Worm (Caenorhabditis elegans): ENCODE results near the gene sao-1.

The sao-1 gene

DNA sequence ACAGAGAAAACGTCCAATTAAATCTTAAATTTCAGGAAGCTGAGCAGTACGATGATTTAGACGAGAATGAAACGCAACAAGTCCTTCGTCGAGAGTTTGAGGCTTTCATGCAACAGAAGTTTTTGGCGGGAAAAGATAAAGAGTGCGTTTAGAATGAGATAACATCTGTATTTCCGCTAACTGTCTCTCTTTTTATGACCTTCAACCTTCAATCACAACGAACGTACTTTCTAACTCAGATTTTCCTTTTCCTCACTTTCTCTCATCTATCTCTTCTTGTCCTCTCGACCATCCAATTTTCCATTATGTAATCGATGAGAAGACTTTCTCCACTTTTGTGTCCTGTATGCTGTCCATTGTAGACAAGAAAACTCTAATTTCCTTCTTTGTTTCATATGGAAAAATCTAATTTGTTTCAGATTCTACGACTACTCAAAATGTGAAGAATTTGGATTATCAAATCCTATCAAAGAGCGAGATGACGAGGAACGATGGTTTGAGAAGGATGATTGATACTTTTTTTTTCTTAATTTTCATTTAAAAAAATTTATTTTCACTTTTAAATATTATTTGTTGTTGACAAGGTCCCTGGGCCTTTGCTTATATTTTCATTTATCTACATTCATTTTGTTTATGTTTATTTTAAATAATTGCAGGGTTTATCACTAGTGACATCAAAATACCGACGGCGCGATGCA, at the start of gene sao-1:
Gene sao-1 (plus strand): TSS at position 648 of the 698 bp plus-strand sequence.
- TF ChIP-seq nhr-12 (tag; optimal IDR thresholded peaks at IDR 0.05) (no peak), nhr-2 (tag; optimal IDR thresholded peaks at IDR 0.05) (no peak), M03D4.4 (tag; optimal IDR thresholded peaks at IDR 0.05) (no peak), unc-120 (tag; optimal IDR thresholded peaks at IDR 0.05; ENCODE audit: poor library complexity, severe bottlenecking) (no peak), elt-1 (tag; optimal IDR thresholded peaks at IDR 0.05; ENCODE audit: borderline replicate concordance, insufficient read depth) (peak; percentile 80), bed-3 (GFP tag; optimal IDR thresholded peaks at IDR 0.05) (no peak), lsy-2 (tag; optimal IDR thresholded peaks at IDR 0.05) (no peak), blmp-1 (tag; optimal IDR thresholded peaks at IDR 0.05) (peak; percentile 79), unc-39 (tag; optimal IDR thresholded peaks at IDR 0.05) (no peak), lin-32 (GFP tag; optimal IDR thresholded peaks at IDR 0.05) (no peak)

DNA sequence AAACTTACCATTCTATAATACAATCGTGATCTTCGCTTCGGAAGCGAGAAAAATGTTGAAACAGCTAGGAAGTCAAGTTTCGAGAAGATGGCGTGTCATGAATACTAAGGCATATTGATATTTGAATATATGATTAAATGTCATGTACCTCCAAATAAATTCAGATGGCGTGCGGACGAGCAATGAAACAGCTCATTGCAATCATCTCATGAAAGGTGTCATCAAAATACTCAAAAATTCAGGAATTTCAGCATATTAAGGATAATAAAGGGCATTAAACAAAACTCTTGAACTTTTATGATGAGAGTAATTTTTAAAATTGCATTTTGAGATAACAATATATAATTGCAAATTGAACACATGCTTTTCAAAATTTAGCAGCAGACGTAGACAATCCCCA, 48.3 kb upstream of the sao-1 start, which contains the start of gene gcy-32:
Gene gcy-32 (minus strand): TSS at position 101 of the 400 bp plus-strand sequence.
- TF ChIP-seq lin-13 (tag; optimal IDR thresholded peaks at IDR 0.05) = no peak

DNA sequence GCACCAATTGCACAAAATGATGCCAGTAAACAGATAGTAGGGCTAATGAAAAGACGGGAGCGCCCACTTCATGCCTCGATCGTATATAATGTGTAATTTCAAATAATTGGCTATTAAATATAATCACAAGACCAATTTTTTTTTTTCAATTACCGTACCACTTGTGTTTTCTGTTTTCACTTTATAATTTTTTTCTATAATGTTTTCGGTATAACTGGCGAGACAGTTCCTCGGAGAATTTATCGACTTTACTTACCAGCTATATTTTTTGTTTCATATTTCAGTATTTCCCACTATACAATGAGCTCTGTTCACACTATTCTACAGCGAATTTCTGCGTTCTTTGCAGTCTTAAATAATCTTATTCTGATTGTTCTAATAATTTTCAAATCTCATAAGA, 47.5 kb upstream of the sao-1 start, which contains the start of gene str-252:
Gene str-252 (plus strand): TSS at position 301 of the 400 bp plus-strand sequence.
- TF ChIP-seq ztf-11 (tag; optimal IDR thresholded peaks at IDR 0.05) = no peak
- no peak for TF ChIP-seq elt-3 (tag; optimal IDR thresholded peaks at IDR 0.05)
- TF ChIP-seq blmp-1 (tag; optimal IDR thresholded peaks at IDR 0.05) = no peak
- no peak for TF ChIP-seq unc-39 (tag; optimal IDR thresholded peaks at IDR 0.05)
- no peak for TF ChIP-seq mep-1 (tag; optimal IDR thresholded peaks at IDR 0.05)
- no peak for TF ChIP-seq nhr-2 (tag; optimal IDR thresholded peaks at IDR 0.05)
- no peak for TF ChIP-seq tbx-8 (GFP tag; optimal IDR thresholded peaks at IDR 0.05)
- TF ChIP-seq nhr-28 (tag; optimal IDR thresholded peaks at IDR 0.05) = no peak
- TF ChIP-seq bed-3 (GFP tag; optimal IDR thresholded peaks at IDR 0.05) = no peak
- TF ChIP-seq ces-1 (GFP tag; optimal IDR thresholded peaks at IDR 0.05) = no peak
- no peak for TF ChIP-seq M03D4.4 (tag; optimal IDR thresholded peaks at IDR 0.05)
- TF ChIP-seq nhr-12 (tag; optimal IDR thresholded peaks at IDR 0.05) = no peak
- TF ChIP-seq mab-5 (tag; optimal IDR thresholded peaks at IDR 0.05) = no peak
- no peak for TF ChIP-seq nhr-237 (tag; optimal IDR thresholded peaks at IDR 0.05)
- no peak for TF ChIP-seq unc-120 (tag; optimal IDR thresholded peaks at IDR 0.05; ENCODE audit: poor library complexity, severe bottlenecking)

DNA sequence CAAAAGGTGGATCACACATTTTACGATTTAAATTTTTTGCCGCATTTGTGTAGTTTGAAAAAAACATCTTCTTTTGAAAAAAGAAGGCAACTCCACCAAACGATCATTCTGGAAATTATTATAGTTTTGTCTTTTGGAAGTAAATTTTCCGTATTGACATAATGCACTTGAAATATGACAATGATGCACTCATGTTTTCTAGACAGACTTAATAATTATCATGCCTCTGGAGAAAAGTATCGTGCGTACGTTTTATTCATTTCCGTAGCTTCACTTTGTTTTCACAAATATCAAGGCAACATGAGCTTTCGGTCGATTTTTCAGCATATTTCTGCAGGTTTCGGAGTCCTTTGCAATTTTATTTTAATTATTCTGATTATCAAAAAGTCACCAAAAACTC, 45.4 kb upstream of the sao-1 start, which contains the start of gene str-250:
Gene str-250 (plus strand): TSS at position 301 of the 400 bp plus-strand sequence.
- TF ChIP-seq blmp-1 (tag; optimal IDR thresholded peaks at IDR 0.05) (no peak), sem-2 (GFP tag; optimal IDR thresholded peaks at IDR 0.05) (no peak), ces-1 (GFP tag; optimal IDR thresholded peaks at IDR 0.05) (no peak), lsy-2 (tag; optimal IDR thresholded peaks at IDR 0.05) (no peak), nhr-12 (tag; optimal IDR thresholded peaks at IDR 0.05) (no peak), mep-1 (tag; optimal IDR thresholded peaks at IDR 0.05) (no peak), M03D4.4 (tag; optimal IDR thresholded peaks at IDR 0.05) (no peak), cnd-1 (tag; optimal IDR thresholded peaks at IDR 0.05) (no peak), mls-2 (tag; optimal IDR thresholded peaks at IDR 0.05) (no peak), nhr-237 (tag; optimal IDR thresholded peaks at IDR 0.05) (no peak), elt-3 (tag; optimal IDR thresholded peaks at IDR 0.05) (no peak), nhr-28 (tag; optimal IDR thresholded peaks at IDR 0.05) (no peak), ham-2 (GFP tag; optimal IDR thresholded peaks at IDR 0.05) (no peak), tbx-8 (GFP tag; optimal IDR thresholded peaks at IDR 0.05) (no peak), lin-13 (tag; optimal IDR thresholded peaks at IDR 0.05) (no peak)

- TF ChIP-seq mab-5 (tag; optimal IDR thresholded peaks at IDR 0.05) (no peak), cnd-1 (tag; optimal IDR thresholded peaks at IDR 0.05) (no peak), ceh-43 (GFP tag; optimal IDR thresholded peaks at IDR 0.05) (no peak), ham-2 (GFP tag; optimal IDR thresholded peaks at IDR 0.05) (no peak), ztf-11 (tag; optimal IDR thresholded peaks at IDR 0.05) (no peak), nhr-237 (tag; optimal IDR thresholded peaks at IDR 0.05) (no peak), drap-1 (GFP tag; optimal IDR thresholded peaks at IDR 0.05) (no peak), unc-62 (GFP tag; optimal IDR thresholded peaks at IDR 0.05) (no peak), ceh-39 (tag; optimal IDR thresholded peaks at IDR 0.05) (no peak), ceh-83 (GFP tag; optimal IDR thresholded peaks at IDR 0.05) (no peak), elt-1 (tag; optimal IDR thresholded peaks at IDR 0.05; ENCODE audit: borderline replicate concordance, insufficient read depth) (no peak), nhr-28 (tag; optimal IDR thresholded peaks at IDR 0.05) (no peak)
These were observed 43.0 kb upstream of the sao-1 start, which contains the start of gene srx-42 for ce11 chrV:13920730-13921129. Gene srx-42, plus strand, starts transcription at chrV:13921030.

All from whole organism, mixed stage, embryonic.